ENCODE assay signal across 3 worm cellular contexts in the genomic region with DNA sequence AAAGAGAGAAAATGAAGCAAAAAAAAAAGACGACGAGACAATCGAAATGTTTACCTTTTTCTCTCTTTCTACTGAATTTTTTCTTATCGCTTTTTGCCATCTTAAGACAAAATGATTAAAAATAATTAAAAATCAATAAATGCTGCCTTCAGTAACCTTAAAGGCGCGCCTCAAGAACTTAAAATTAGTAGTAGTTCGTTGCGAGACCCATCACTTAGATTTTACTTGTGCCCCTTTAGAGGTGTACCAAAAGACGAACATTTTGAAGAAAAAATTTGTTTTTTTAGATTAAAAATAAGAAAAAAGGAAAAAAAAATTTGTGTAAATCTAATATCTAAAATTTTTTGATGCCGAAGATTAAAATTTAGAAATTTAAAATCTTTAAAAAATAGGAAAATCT.
TF ChIP-seq lines count a peak whose summit lies in the region.

No protein-coding gene starts in this region.

TF ChIP-seq in whole organism, L3 larva, 47 proteins besides CTCF, POLR2A, EP300 and RAD21:
- TF ChIP-seq elt-2 (tag; optimal IDR thresholded peaks at IDR 0.05; lab: Kevin White, UChicago) (peak; percentile 5), nhr-28 (tag; optimal IDR thresholded peaks at IDR 0.05; lab: Kevin White, UChicago) (no peak), egl-27 (tag; optimal IDR thresholded peaks at IDR 0.05; lab: Kevin White, UChicago) (no peak), hmg-11 (tag; optimal IDR thresholded peaks at IDR 0.05; lab: Kevin White, UChicago) (no peak), eor-1 (tag; optimal IDR thresholded peaks at IDR 0.05; lab: Kevin White, UChicago) (no peak), nhr-237 (tag; optimal IDR thresholded peaks at IDR 0.05; lab: Kevin White, UChicago) (no peak), nfya-1 (tag; optimal IDR thresholded peaks at IDR 0.05; lab: Kevin White, UChicago; ENCODE audit: insufficient read depth) (no peak)

TF ChIP-seq in whole organism, L4 larva, 104 proteins besides CTCF, POLR2A, EP300 and RAD21:
- no peak for TF ChIP-seq F10B5.3 (tag; optimal IDR thresholded peaks at IDR 0.05; lab: Kevin White, UChicago)
- TF ChIP-seq nhr-237 (tag; optimal IDR thresholded peaks at IDR 0.05; lab: Kevin White, UChicago), result no peak
- TF ChIP-seq ctbp-1 (GFP tag; IDR thresholded peaks at IDR 0.05; lab: Robert Waterston, UW), result no peak
- TF ChIP-seq daf-16 (GFP tag; optimal IDR thresholded peaks at IDR 0.05; lab: Kevin White, UChicago), result no peak
- TF ChIP-seq daf-16 (tag; optimal IDR thresholded peaks at IDR 0.05; lab: Kevin White, UChicago), result peak; percentile 12
- TF ChIP-seq arid-1 (GFP tag; conservative IDR thresholded peaks at IDR 0.05; lab: Robert Waterston, UW), result no peak
- no peak for TF ChIP-seq daf-12 (tag; optimal IDR thresholded peaks at IDR 0.05; lab: Kevin White, UChicago)
- TF ChIP-seq ceh-82 (tag; optimal IDR thresholded peaks at IDR 0.05; lab: Kevin White, UChicago), result no peak

TF ChIP-seq in whole organism, young adult, 124 proteins besides CTCF, POLR2A, EP300 and RAD21:
- no peak for TF ChIP-seq Y67H2A.10 (GFP tag; conservative IDR thresholded peaks at IDR 0.05; lab: Robert Waterston, UW)
- no peak for TF ChIP-seq nfyb-1 (GFP tag; IDR thresholded peaks at IDR 0.05; lab: Robert Waterston, UW)
- peak; percentile 81 for TF ChIP-seq madf-6 (GFP tag; IDR thresholded peaks at IDR 0.05; lab: Robert Waterston, UW)
- no peak for TF ChIP-seq nfya-1 (tag; optimal IDR thresholded peaks at IDR 0.05; lab: Kevin White, UChicago; ENCODE audit: borderline replicate concordance, insufficient read depth)
- no peak for TF ChIP-seq somi-1 (GFP tag; optimal IDR thresholded peaks at IDR 0.05; lab: Kevin White, UChicago)
- TF ChIP-seq efl-1 (GFP tag; optimal IDR thresholded peaks at IDR 0.05; lab: Kevin White, UChicago), result peak; percentile 58
- TF ChIP-seq chd-7 (tag; optimal IDR thresholded peaks at IDR 0.05; lab: Kevin White, UChicago), result no peak
- peak; percentile 86 for TF ChIP-seq F33H1.4 (GFP tag; IDR thresholded peaks at IDR 0.05; lab: Robert Waterston, UW)
- TF ChIP-seq nhr-80 (tag; optimal IDR thresholded peaks at IDR 0.05; lab: Kevin White, UChicago), result no peak
- peak; percentile 48 for TF ChIP-seq him-1 (tag; optimal IDR thresholded peaks at IDR 0.05; lab: Kevin White, UChicago)
- no peak for TF ChIP-seq F52B5.7 (tag; optimal IDR thresholded peaks at IDR 0.05; lab: Kevin White, UChicago)
- no peak for TF ChIP-seq tbp1 (GFP tag; optimal IDR thresholded peaks at IDR 0.05; lab: Kevin White, UChicago)
- TF ChIP-seq madf-8 (GFP tag; conservative IDR thresholded peaks at IDR 0.05; lab: Robert Waterston, UW), result peak; percentile 70
- TF ChIP-seq mxl-1 (tag; optimal IDR thresholded peaks at IDR 0.05; lab: Kevin White, UChicago), result no peak
- TF ChIP-seq Y95B8A.8 (GFP tag; IDR thresholded peaks at IDR 0.05; lab: Robert Waterston, UW), result no peak
- no peak for TF ChIP-seq dpl-1 (GFP tag; optimal IDR thresholded peaks at IDR 0.05; lab: Kevin White, UChicago)
- no peak for TF ChIP-seq zfh-2 (GFP tag; conservative IDR thresholded peaks at IDR 0.05; lab: Robert Waterston, UW)
- TF ChIP-seq xnd-1 (tag; optimal IDR thresholded peaks at IDR 0.05; lab: Kevin White, UChicago), result peak; percentile 74
- peak; percentile 90 for TF ChIP-seq lsl-1 (GFP tag; optimal IDR thresholded peaks at IDR 0.05; lab: Kevin White, UChicago)
- peak; percentile 30 for TF ChIP-seq snpc-3.4 (tag; optimal IDR thresholded peaks at IDR 0.05; lab: Kevin White, UChicago)
- TF ChIP-seq Y79H2A.3 (GFP tag; conservative IDR thresholded peaks at IDR 0.05; lab: Robert Waterston, UW), result no peak
- no peak for TF ChIP-seq lir-1 (GFP tag; conservative IDR thresholded peaks at IDR 0.05; lab: Robert Waterston, UW)
- no peak for TF ChIP-seq snpc-1.3 (tag; optimal IDR thresholded peaks at IDR 0.05; lab: Kevin White, UChicago; ENCODE audit: insufficient read depth)
- TF ChIP-seq sea-2 (GFP tag; IDR thresholded peaks at IDR 0.05; lab: Robert Waterston, UW), result no peak
- peak; percentile 31; the same call in 1 of the 2 replicates for TF ChIP-seq D2030.7 (GFP tag; IDR thresholded peaks at IDR 0.05; lab: Robert Waterston, UW)
- TF ChIP-seq pha-4 (tag; optimal IDR thresholded peaks at IDR 0.05; lab: Kevin White, UChicago), result no peak
- TF ChIP-seq rpc-1 (optimal IDR thresholded peaks at IDR 0.05; lab: Kevin White, UChicago), result no peak
- no peak for TF ChIP-seq rpc-1 (tag; optimal IDR thresholded peaks at IDR 0.05; lab: Kevin White, UChicago)
